Worm (Caenorhabditis elegans): ENCODE measurements around the gene ced-11.

DNA sequence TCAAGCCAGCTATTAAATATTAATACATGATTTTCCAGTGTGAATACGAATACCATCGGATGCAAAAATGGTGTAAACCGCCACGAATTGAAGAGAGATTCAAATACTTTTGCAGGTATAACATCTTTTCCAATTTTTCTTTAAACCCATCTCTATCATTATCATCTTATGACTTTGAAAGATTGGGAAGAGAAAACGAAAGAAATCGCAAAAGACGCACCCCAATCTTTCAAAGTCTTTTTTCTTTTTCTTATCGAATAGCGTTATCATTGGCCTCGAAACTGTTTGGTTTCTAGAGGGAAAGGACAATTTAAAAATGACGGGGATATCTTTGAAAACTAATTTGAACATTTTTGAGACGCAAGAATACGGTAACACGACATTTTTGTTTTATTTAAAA is 13.7 kb upstream of the ced-11 start:
- TF ChIP-seq him-1 (tag; optimal IDR thresholded peaks at IDR 0.05), result no peak
- no peak for TF ChIP-seq W03F9.2 (tag; optimal IDR thresholded peaks at IDR 0.05)
- no peak for TF ChIP-seq dao-5 (tag; optimal IDR thresholded peaks at IDR 0.05)

Measured in whole organism, L4/young adult.